Worm (Caenorhabditis elegans) whole organism, midembryonic: ENCODE data around the gene H06H21.8.

Experiments used
- T22C8.4 ChIP-seq: fragments of 200-800 bp; sonication (Bioruptor generic); IDR thresholded peaks from 2 replicates; pipeline ENCODE4 v1.3.6; 2022; ENCODE audit warnings: missing genetic modification characterization, missing compliant biosample characterization
- cog-1 ChIP-seq: sonication (generic microtip); optimal IDR thresholded peaks from 2 replicates; lab custom pipeline; 2016; ENCODE audit warnings: missing genetic modification characterization, missing compliant biosample characterization
- flt-1 ChIP-seq: fragments of 200-800 bp; sonication (Bioruptor generic); IDR thresholded peaks from 2 replicates; pipeline ENCODE4 v1.3.6; 2022; ENCODE audit warnings: missing genetic modification characterization, missing compliant biosample characterization
- klf-2 ChIP-seq: fragments of 200-800 bp; sonication (Bioruptor generic); conservative IDR thresholded peaks from 2 replicates; pipeline ENCODE4 v1.3.6; 2022; ENCODE audit warnings: missing genetic modification reagents, missing genetic modification characterization, missing compliant biosample characterization
- med-1 ChIP-seq: sonication (generic microtip); optimal IDR thresholded peaks from 2 replicates; lab custom pipeline; 2017; ENCODE audit warnings: missing genetic modification characterization, mild to moderate bottlenecking, missing compliant biosample characterization, antibody characterized with exemption, missing genetic modification reagents; ENCODE audit not compliant: insufficient read depth
- ref-1 ChIP-seq: fragments of 200-800 bp; sonication (Bioruptor generic); conservative IDR thresholded peaks from 2 replicates; pipeline ENCODE4 v1.3.6; 2022; ENCODE audit warnings: missing genetic modification reagents, missing genetic modification characterization, missing compliant biosample characterization
- tab-1 ChIP-seq: fragments of 200-800 bp; sonication (Bioruptor generic); IDR thresholded peaks from 2 replicates; pipeline ENCODE4 v1.3.6; 2022; ENCODE audit warnings: missing genetic modification characterization, missing compliant biosample characterization
- ztf-23 ChIP-seq: fragments of 200-800 bp; sonication (Bioruptor generic); IDR thresholded peaks from 2 replicates; pipeline ENCODE4 v1.3.6; 2022; ENCODE audit warnings: missing genetic modification reagents, missing genetic modification characterization, missing compliant biosample characterization
- ztf-29 ChIP-seq: fragments of 200-800 bp; sonication (Bioruptor generic); IDR thresholded peaks from 2 replicates; pipeline ENCODE4 v1.3.6; 2022; ENCODE audit warnings: missing genetic modification reagents, missing genetic modification characterization, missing compliant biosample characterization

ce11 chrIV:4776001-4776400 is 44.9 kb downstream of the H06H21.8 start, which contains the start of gene R11E3.19:
- TF ChIP-seq ztf-23 (GFP tag; lab: Robert Waterston, UW), result no peak
- no peak for TF ChIP-seq ref-1 (GFP tag; lab: Robert Waterston, UW)
- TF ChIP-seq klf-2, result no peak
- no peak for TF ChIP-seq cog-1 (tag; lab: Kevin White, UChicago)
- no peak for TF ChIP-seq tab-1 (GFP tag; lab: Robert Waterston, UW)
- no peak for TF ChIP-seq med-1
- no peak for TF ChIP-seq flt-1 (GFP tag; lab: Robert Waterston, UW)
- no peak for TF ChIP-seq T22C8.4 (GFP tag; lab: Robert Waterston, UW)
- no peak for TF ChIP-seq ztf-29 (GFP tag; lab: Robert Waterston, UW)
